Fruit fly (Drosophila melanogaster) whole organism, embryonic: ENCODE results near the gene CG32295.

Experiments
- Atf-2 ChIP-seq: fragments of 200-800 bp; sonication (Bioruptor generic); optimal IDR thresholded peaks from 2 replicates; lab custom pipeline; 2016; ENCODE audit warnings: missing biosample characterization, missing genetic modification characterization
- Atf6 ChIP-seq: fragments of 200-800 bp; sonication (Bioruptor generic); IDR thresholded peaks from 2 replicates; pipeline ENCODE4 v1.3.6; 2022; ENCODE audit warnings: missing biosample characterization, missing genetic modification characterization
- B-H2 ChIP-seq: fragments of 200-800 bp; sonication (Bioruptor generic); optimal IDR thresholded peaks from 2 replicates; lab custom pipeline; 2018; ENCODE audit warnings: missing biosample characterization, mild to moderate bottlenecking, missing genetic modification characterization
- CG10979 ChIP-seq: fragments of 200-800 bp; sonication (Bioruptor generic); optimal IDR thresholded peaks from 2 replicates; lab custom pipeline; 2018; ENCODE audit warnings: missing biosample characterization, mild to moderate bottlenecking, missing genetic modification characterization, moderate library complexity
- CG11504 ChIP-seq: fragments of 200-800 bp; sonication (Bioruptor generic); optimal IDR thresholded peaks from 3 replicates; lab custom pipeline; 2019; ENCODE audit warnings: missing biosample characterization, mild to moderate bottlenecking, missing genetic modification characterization, moderate library complexity
- CG12236 ChIP-seq: fragments of 200-800 bp; sonication (Bioruptor generic); optimal IDR thresholded peaks from 2 replicates; lab custom pipeline; 2016; ENCODE audit warnings: missing biosample characterization, missing genetic modification characterization
- CG12942 ChIP-seq: fragments of 200-800 bp; sonication (Bioruptor generic); optimal IDR thresholded peaks from 3 replicates; lab custom pipeline; 2016; ENCODE audit warnings: missing biosample characterization, missing genetic modification characterization
- CG1602 ChIP-seq: fragments of 200-800 bp; sonication (Bioruptor generic); optimal IDR thresholded peaks from 3 replicates; lab custom pipeline; 2016; ENCODE audit warnings: missing biosample characterization, missing genetic modification characterization
- CG18619 ChIP-seq: fragments of 200-800 bp; sonication (Bioruptor generic); optimal IDR thresholded peaks from 3 replicates; lab custom pipeline; 2017; ENCODE audit warnings: missing biosample characterization, mild to moderate bottlenecking, missing genetic modification characterization
- CG2678 ChIP-seq: fragments of 200-800 bp; sonication (Bioruptor generic); optimal IDR thresholded peaks from 3 replicates; lab custom pipeline; 2019; ENCODE audit warnings: missing biosample characterization, mild to moderate bottlenecking, missing genetic modification characterization, moderate library complexity
- CG2712 ChIP-seq: fragments of 200-800 bp; optimal IDR thresholded peaks from 3 replicates; lab custom pipeline; 2019; ENCODE audit warnings: missing biosample characterization, mild to moderate bottlenecking, missing genetic modification characterization, moderate library complexity
- CG33557 ChIP-seq: fragments of 200-800 bp; sonication (Bioruptor generic); optimal IDR thresholded peaks from 2 replicates; lab custom pipeline; 2019; ENCODE audit warnings: missing biosample characterization, mild to moderate bottlenecking, missing genetic modification characterization, moderate library complexity
- CG3995 ChIP-seq: fragments of 200-800 bp; sonication (Bioruptor generic); optimal IDR thresholded peaks from 3 replicates; lab custom pipeline; 2016; ENCODE audit warnings: missing biosample characterization, missing genetic modification characterization
- CG4360 ChIP-seq: fragments of 200-800 bp; sonication (Bioruptor generic); IDR thresholded peaks from 2 replicates; pipeline ENCODE4 v1.3.6; 2022; ENCODE audit warnings: missing biosample characterization, missing genetic modification characterization
- CG4820 ChIP-seq: fragments of 200-800 bp; sonication (Bioruptor generic); optimal IDR thresholded peaks from 3 replicates; lab custom pipeline; 2016; ENCODE audit warnings: missing biosample characterization, missing genetic modification characterization
- CG6791 ChIP-seq: fragments of 200-800 bp; sonication (Bioruptor generic); IDR thresholded peaks from 3 replicates; pipeline ENCODE4 v1.3.6; 2022; ENCODE audit warnings: missing biosample characterization, missing genetic modification characterization; ENCODE audit not compliant: partially characterized antibody
- CG7786 ChIP-seq: fragments of 200-800 bp; sonication (Bioruptor generic); optimal IDR thresholded peaks from 2 replicates; lab custom pipeline; 2016; ENCODE audit warnings: missing biosample characterization, missing genetic modification characterization
- CG8924 ChIP-seq: fragments of 200-800 bp; optimal IDR thresholded peaks from 3 replicates; lab custom pipeline; 2019; ENCODE audit warnings: missing biosample characterization, mild to moderate bottlenecking, missing genetic modification characterization, moderate library complexity
- CG9609 ChIP-seq: fragments of 200-800 bp; sonication (Bioruptor generic); optimal IDR thresholded peaks from 3 replicates; lab custom pipeline; 2016; ENCODE audit warnings: missing biosample characterization, missing genetic modification characterization
- CHES-1-like ChIP-seq: fragments of 200-800 bp; sonication (Bioruptor generic); optimal IDR thresholded peaks from 2 replicates; lab custom pipeline; 2016; ENCODE audit warnings: missing biosample characterization, missing genetic modification characterization
- Dad ChIP-seq: fragments of 200-800 bp; sonication (Bioruptor generic); optimal IDR thresholded peaks from 3 replicates; lab custom pipeline; 2016; ENCODE audit warnings: missing biosample characterization, missing genetic modification characterization
- Doc2 ChIP-seq: fragments of 200-800 bp; sonication (Bioruptor generic); IDR thresholded peaks from 2 replicates; pipeline ENCODE4 v1.3.6; 2022; ENCODE audit warnings: missing biosample characterization, missing genetic modification characterization
- Doc3 ChIP-seq: fragments of 200-800 bp; sonication (Bioruptor generic); IDR thresholded peaks from 3 replicates; pipeline ENCODE4 v1.3.6; 2022; ENCODE audit warnings: missing biosample characterization, missing genetic modification characterization; ENCODE audit not compliant: partially characterized antibody
- H15 ChIP-seq: fragments of 200-800 bp; sonication (Bioruptor generic); IDR thresholded peaks from 3 replicates; pipeline ENCODE4 v1.3.6; 2022; ENCODE audit warnings: missing biosample characterization, missing genetic modification characterization
- HmgD ChIP-seq: fragments of 200-800 bp; sonication (Bioruptor generic); optimal IDR thresholded peaks from 3 replicates; lab custom pipeline; 2016; ENCODE audit warnings: missing biosample characterization, missing genetic modification characterization
- HmgZ ChIP-seq: fragments of 200-800 bp; sonication (Bioruptor generic); optimal IDR thresholded peaks from 2 replicates; lab custom pipeline; 2018; ENCODE audit warnings: missing biosample characterization, mild to moderate bottlenecking, missing genetic modification characterization
- Hr39 ChIP-seq: fragments of >200 bp; optimal IDR thresholded peaks from 2 replicates; lab custom pipeline; 2017
- MTF-1 ChIP-seq: fragments of 200-800 bp; sonication (Bioruptor generic); optimal IDR thresholded peaks from 2 replicates; lab custom pipeline; 2018; ENCODE audit warnings: missing biosample characterization, mild to moderate bottlenecking, missing genetic modification characterization, borderline replicate concordance
- Nf-YB ChIP-seq: fragments of 200-800 bp; sonication (Bioruptor generic); optimal IDR thresholded peaks from 3 replicates; lab custom pipeline; 2019; ENCODE audit warnings: missing biosample characterization, mild to moderate bottlenecking, missing genetic modification characterization, moderate library complexity
- NfI ChIP-seq: fragments of 200-800 bp; sonication (Bioruptor generic); optimal IDR thresholded peaks from 3 replicates; lab custom pipeline; 2018; ENCODE audit warnings: missing biosample characterization, mild to moderate bottlenecking, missing genetic modification characterization, moderate library complexity
- Oli ChIP-seq: fragments of 200-800 bp; sonication (Bioruptor generic); optimal IDR thresholded peaks from 2 replicates; lab custom pipeline; 2018; ENCODE audit warnings: missing biosample characterization, mild to moderate bottlenecking, missing genetic modification characterization, moderate library complexity
- Ptx1 ChIP-seq: fragments of 200-800 bp; sonication (Bioruptor generic); IDR thresholded peaks from 2 replicates; pipeline ENCODE4 v1.3.6; 2022; ENCODE audit warnings: missing biosample characterization, missing genetic modification characterization
- Sin3A ChIP-seq: fragments of >200 bp; optimal IDR thresholded peaks from 2 replicates; lab custom pipeline; 2018
- Usf ChIP-seq: fragments of 200-800 bp; sonication (Bioruptor generic); optimal IDR thresholded peaks from 2 replicates; lab custom pipeline; 2017; ENCODE audit warnings: missing genotype, missing biosample characterization, missing genetic modification characterization
- ase ChIP-seq: fragments of 200-800 bp; sonication (Bioruptor generic); IDR thresholded peaks from 3 replicates; pipeline ENCODE4 v1.3.6; 2022; ENCODE audit warnings: missing biosample characterization, missing genetic modification characterization
- bsh ChIP-seq, 2 experiments: fragments of 200-800 bp; sonication (Bioruptor generic); optimal IDR thresholded peaks; 2 replicates each; lab custom pipeline; 2017 to 2018; ENCODE audit warnings: mild to moderate bottlenecking in 2 of 2, missing biosample characterization in 2 of 2, missing genetic modification characterization in 2 of 2, moderate library complexity in 1 of 2
- btn ChIP-seq: fragments of 200-800 bp; sonication (Bioruptor generic); optimal IDR thresholded peaks from 2 replicates; lab custom pipeline; 2016; ENCODE audit warnings: missing biosample characterization, missing genetic modification characterization
- corto ChIP-seq: fragments of 200-800 bp; sonication (Bioruptor generic); optimal IDR thresholded peaks from 2 replicates; lab custom pipeline; 2016; ENCODE audit warnings: missing biosample characterization, mild to moderate bottlenecking, missing genetic modification characterization, moderate library complexity
- dpn ChIP-seq, 2 experiments: fragments of 200-800 bp; sonication (Bioruptor generic); optimal IDR thresholded peaks; 3 replicates each; lab custom pipeline; 2016; ENCODE audit warnings: missing biosample characterization in 2 of 2, missing genetic modification characterization in 2 of 2
- fru ChIP-seq: fragments of >200 bp; optimal IDR thresholded peaks from 2 replicates; lab custom pipeline; 2017
- gsb-n ChIP-seq: fragments of 200-800 bp; sonication (Bioruptor generic); optimal IDR thresholded peaks from 3 replicates; lab custom pipeline; 2018; ENCODE audit warnings: missing biosample characterization, mild to moderate bottlenecking, missing genetic modification characterization
- ind ChIP-seq: fragments of 200-800 bp; sonication (Bioruptor generic); optimal IDR thresholded peaks from 3 replicates; lab custom pipeline; 2016; ENCODE audit warnings: missing biosample characterization, missing genetic modification characterization
- p53 ChIP-seq: fragments of 200-800 bp; sonication (Bioruptor generic); optimal IDR thresholded peaks from 2 replicates; lab custom pipeline; 2016; ENCODE audit warnings: missing biosample characterization, missing genetic modification characterization
- peb ChIP-seq: fragments of 200-800 bp; sonication (Bioruptor generic); IDR thresholded peaks from 2 replicates; pipeline ENCODE4 v1.3.6; 2022; ENCODE audit warnings: missing biosample characterization, missing genetic modification characterization
- phol ChIP-seq: fragments of 200-800 bp; sonication (Bioruptor generic); optimal IDR thresholded peaks from 3 replicates; lab custom pipeline; 2018; ENCODE audit warnings: missing biosample characterization, mild to moderate bottlenecking, missing genetic modification characterization, moderate library complexity
- pzg ChIP-seq: fragments of 200-800 bp; sonication (Bioruptor generic); optimal IDR thresholded peaks from 3 replicates; lab custom pipeline; 2018; ENCODE audit warnings: missing biosample characterization, mild to moderate bottlenecking, missing genetic modification characterization, moderate library complexity
- ranshi ChIP-seq: fragments of 200-800 bp; sonication (Bioruptor generic); IDR thresholded peaks from 2 replicates; pipeline ENCODE4 v1.3.6; 2022; ENCODE audit warnings: missing biosample characterization, missing genetic modification characterization
- sens ChIP-seq: fragments of 200-800 bp; sonication (Bioruptor generic); peaks from one replicate; lab custom pipeline; 2016; ENCODE audit warnings: missing biosample characterization, missing genetic modification characterization
- slp2 ChIP-seq: fragments of 200-800 bp; sonication (Bioruptor generic); optimal IDR thresholded peaks from 2 replicates; lab custom pipeline; 2016; ENCODE audit warnings: missing biosample characterization, missing genetic modification characterization
- sug ChIP-seq: fragments of 200-800 bp; optimal IDR thresholded peaks from 2 replicates; lab custom pipeline; 2019; ENCODE audit warnings: missing biosample characterization, mild to moderate bottlenecking, missing genetic modification characterization, moderate library complexity
- tup ChIP-seq: fragments of 200-800 bp; sonication (Bioruptor generic); optimal IDR thresholded peaks from 2 replicates; lab custom pipeline; 2016; ENCODE audit warnings: missing biosample characterization, mild to moderate bottlenecking, missing genetic modification characterization, moderate library complexity
- twi ChIP-seq: fragments of 200-800 bp; optimal IDR thresholded peaks from 2 replicates; lab custom pipeline; 2019; ENCODE audit warnings: missing biosample characterization, mild to moderate bottlenecking, missing genetic modification characterization, moderate library complexity
- wdn ChIP-seq: fragments of 200-800 bp; sonication (Bioruptor generic); IDR thresholded peaks from 2 replicates; pipeline ENCODE4 v1.3.6; 2022; ENCODE audit warnings: missing biosample characterization, missing genetic modification characterization
- wor ChIP-seq: fragments of 200-800 bp; sonication (Bioruptor generic); IDR thresholded peaks from 2 replicates; pipeline ENCODE4 v1.3.6; 2022; ENCODE audit warnings: missing biosample characterization, missing genetic modification characterization

CG32295 gene

DNA sequence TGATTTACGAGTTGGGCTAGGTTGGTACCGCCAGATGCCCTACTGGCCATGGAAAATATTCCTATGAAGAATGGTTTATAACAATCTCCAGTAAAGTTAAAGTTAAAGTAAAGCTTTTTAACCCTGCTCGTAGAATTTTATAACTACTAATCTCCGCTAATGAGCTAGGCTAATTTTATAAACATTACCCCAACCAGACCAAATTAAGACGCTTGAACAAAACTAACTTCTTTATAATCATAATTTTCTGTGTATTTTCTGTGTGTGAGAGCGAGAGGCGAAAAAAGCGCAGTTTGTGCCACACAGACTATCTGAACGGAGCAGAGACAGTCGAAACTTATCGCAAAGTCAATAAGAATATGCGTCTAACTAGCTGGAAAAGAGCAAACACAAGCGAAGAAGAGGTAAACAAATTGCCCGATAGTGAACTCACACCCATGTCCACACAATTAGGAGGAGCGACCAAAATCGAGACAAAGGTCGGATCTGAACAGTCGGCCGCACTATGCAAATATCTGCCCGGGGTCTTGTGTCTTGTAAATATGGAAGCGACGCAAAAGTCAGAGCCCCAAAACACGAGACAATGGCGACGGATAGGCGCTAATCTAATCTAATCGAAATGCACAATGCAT is 10.3 kb upstream of the CG32295 start (continued):
- no peak for TF ChIP-seq Oli (tag; lab: Kevin White, UChicago)
- peak; percentile 20 for TF ChIP-seq NfI
- TF ChIP-seq p53 (GFP tag; lab: Kevin White, UChicago): peak; percentile 60
- peak; percentile 73 for TF ChIP-seq CG33557 (GFP tag; lab: Kevin White, UChicago)
- TF ChIP-seq Hr39 (lab: Kevin White, UChicago): no peak
- peak; percentile 68 for TF ChIP-seq gsb-n
- TF ChIP-seq HmgZ (tag; lab: Kevin White, UChicago): peak; percentile 61
- TF ChIP-seq CG6791: no peak
- no peak for TF ChIP-seq CG7786
- TF ChIP-seq Doc3: no peak
- TF ChIP-seq Usf: no peak
- peak; percentile 5 for TF ChIP-seq HmgD (GFP tag; lab: Kevin White, UChicago)
- TF ChIP-seq Ptx1: 0 out of 2 replicates have a peak, but pooled peaks have one; percentile 33
- no peak for TF ChIP-seq B-H2 (GFP tag; lab: Kevin White, UChicago)
- TF ChIP-seq MTF-1: peak; percentile 90
- TF ChIP-seq ase (GFP tag; lab: Robert Waterston, UW): 0 out of 3 replicates have a peak, but pooled peaks have one; percentile 24
- peak; percentile 36 for TF ChIP-seq Nf-YB (GFP tag; lab: Kevin White, UChicago)
- no peak for TF ChIP-seq Doc2
- TF ChIP-seq Atf-2: no peak
- no peak for TF ChIP-seq corto (GFP tag; lab: Kevin White, UChicago)
- TF ChIP-seq CG12236 (GFP tag; lab: Kevin White, UChicago): peak; percentile 69
- TF ChIP-seq Dad (GFP tag; lab: Kevin White, UChicago): peak; percentile 36
- no peak for TF ChIP-seq CG1602 (GFP tag; lab: Kevin White, UChicago)
- no peak for TF ChIP-seq wor (GFP tag; lab: Robert Waterston, UW)
- peak; percentile 37 for TF ChIP-seq CG4820 (GFP tag; lab: Kevin White, UChicago)
- TF ChIP-seq CG12942 (GFP tag; lab: Kevin White, UChicago): peak; percentile 25
- peak; percentile 60 for TF ChIP-seq Atf6 (GFP tag; lab: Robert Waterston, UW)
- no peak for TF ChIP-seq twi (tag; lab: Kevin White, UChicago)
- no peak for TF ChIP-seq wdn
- peak; percentile 62 for TF ChIP-seq sug (tag; lab: Kevin White, UChicago)
- TF ChIP-seq CG3995 (GFP tag; lab: Kevin White, UChicago): peak; percentile 33
- TF ChIP-seq H15 (GFP tag; lab: Robert Waterston, UW): 0 out of 3 replicates have a peak, but pooled peaks have one; percentile 15
- peak; percentile 40 for TF ChIP-seq tup (GFP tag; lab: Kevin White, UChicago)
- no peak for TF ChIP-seq fru (lab: Kevin White, UChicago)
- peak; percentile 39 for TF ChIP-seq btn (GFP tag; lab: Kevin White, UChicago)
- TF ChIP-seq pzg: no peak
- peak; percentile 61 for TF ChIP-seq CG4360
- no peak for TF ChIP-seq Sin3A (lab: Kevin White, UChicago)
- TF ChIP-seq dpn (GFP tag; optimal IDR thresholded peaks at IDR 0.05; lab: Kevin White, UChicago): peak; percentile 35 to 52
- peak; percentile 27 for TF ChIP-seq CHES-1-like (GFP tag; lab: Kevin White, UChicago)
- TF ChIP-seq, all 482 proteins: peak for 297

DNA sequence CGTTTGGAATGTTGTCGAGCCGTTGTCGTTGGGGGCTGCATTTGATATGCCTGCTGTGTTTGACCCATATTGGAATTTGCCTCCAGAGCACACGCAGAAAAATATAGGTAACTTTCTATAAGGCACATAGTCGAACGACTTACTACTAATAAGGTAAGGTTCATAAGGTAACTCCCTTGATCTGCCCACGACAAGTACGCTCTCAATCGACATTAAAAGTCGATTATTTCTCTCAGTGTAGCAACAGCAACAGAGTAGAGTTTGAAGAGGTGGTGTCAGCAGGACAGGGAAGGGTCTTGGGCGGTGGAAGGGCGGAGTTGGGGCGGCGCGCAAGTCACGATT is 6.9 kb upstream of the CG32295 start:
- TF ChIP-seq sens (GFP tag; lab: Kevin White, UChicago) (peak; percentile 74), CG18619 (GFP tag; lab: Kevin White, UChicago) (no peak), peb (GFP tag; lab: Robert Waterston, UW) (0 out of 2 replicates have a peak, but pooled peaks have one; percentile 17), ranshi (GFP tag; lab: Robert Waterston, UW) (peak; percentile 52; the same call in 1 of the 2 replicates), CG11504 (tag; lab: Kevin White, UChicago) (peak; percentile 44), CG10979 (tag; lab: Kevin White, UChicago) (peak; percentile 47), CG2712 (tag; lab: Kevin White, UChicago) (peak; percentile 14), CG9609 (no peak), CG2678 (tag; lab: Kevin White, UChicago) (peak; percentile 16), ind (GFP tag; lab: Kevin White, UChicago) (peak; percentile 39), Oli (tag; lab: Kevin White, UChicago) (peak; percentile 21), CG8924 (tag; lab: Kevin White, UChicago) (no peak), slp2 (no peak), bsh (GFP tag; optimal IDR thresholded peaks at IDR 0.05; lab: Kevin White, UChicago) (peak; percentile 38 to 71), phol (tag; lab: Kevin White, UChicago) (peak; percentile 41)
